Fruit fly (Drosophila melanogaster) whole organism, adult: ENCODE data around the gene CG14618.

ENCODE experiments used
- CG14711 ChIP-seq: fragments of 200-800 bp; sonication (Bioruptor generic); optimal IDR thresholded peaks from 2 replicates; lab custom pipeline; 2018; ENCODE audit warnings: missing biosample characterization, mild to moderate bottlenecking, missing genetic modification characterization, moderate library complexity
- CG33017 ChIP-seq: fragments of 200-800 bp; sonication (Bioruptor generic); optimal IDR thresholded peaks from 2 replicates; lab custom pipeline; 2018; ENCODE audit warnings: missing biosample characterization, mild to moderate bottlenecking, missing genetic modification characterization, moderate library complexity
- Crg-1 ChIP-seq: fragments of 200-800 bp; sonication (Bioruptor generic); optimal IDR thresholded peaks from 2 replicates; lab custom pipeline; 2016; ENCODE audit warnings: missing biosample characterization, missing genetic modification characterization
- Hr96 ChIP-seq: fragments of 200-800 bp; sonication (Bioruptor generic); optimal IDR thresholded peaks from 2 replicates; lab custom pipeline; 2016; ENCODE audit warnings: missing biosample characterization, missing genetic modification characterization
- kay ChIP-seq: fragments of 200-800 bp; sonication (Bioruptor generic); peaks from one replicate; lab custom pipeline; 2016; ENCODE audit warnings: missing biosample characterization, missing genetic modification characterization, borderline replicate concordance
- tj ChIP-seq: fragments of 200-800 bp; sonication (Bioruptor generic); optimal IDR thresholded peaks from 3 replicates; lab custom pipeline; 2017; ENCODE audit warnings: missing biosample characterization, mild to moderate bottlenecking, missing genetic modification characterization, moderate library complexity

- TF ChIP-seq kay (GFP tag; lab: Kevin White, UChicago): no peak
- TF ChIP-seq CG33017 (tag; lab: Kevin White, UChicago): no peak
- no peak for TF ChIP-seq Crg-1 (GFP tag; lab: Kevin White, UChicago)
- no peak for TF ChIP-seq tj (GFP tag; lab: Kevin White, UChicago)
- TF ChIP-seq Hr96: no peak
- TF ChIP-seq CG14711 (tag; lab: Kevin White, UChicago): peak; percentile 62
Measured at dm6 chrX:22455023-22455422, 18.5 kb upstream of the CG14618 start, which contains the start of gene wap.
